Worm (Caenorhabditis elegans) whole organism, late embryonic: ENCODE data around the gene pqn-71.

Experiments used
- C08G9.2 ChIP-seq: sonication (generic microtip); optimal IDR thresholded peaks from 2 replicates; lab custom pipeline; 2016; ENCODE audit warnings: mild to moderate bottlenecking, missing genetic modification characterization, moderate library complexity, missing compliant biosample characterization
- C38D4.7 ChIP-seq: fragments of 200-800 bp; sonication (Bioruptor generic); optimal IDR thresholded peaks from 2 replicates; lab custom pipeline; 2018; ENCODE audit warnings: mild to moderate bottlenecking, missing genetic modification characterization, moderate library complexity, missing compliant biosample characterization
- F13H6.1 ChIP-seq: sonication (generic microtip); optimal IDR thresholded peaks from 2 replicates; lab custom pipeline; 2016; ENCODE audit warnings: missing genetic modification characterization, missing compliant biosample characterization
- K02D7.2 ChIP-seq: sonication (generic microtip); optimal IDR thresholded peaks from 2 replicates; lab custom pipeline; 2017; ENCODE audit warnings: mild to moderate bottlenecking, missing genetic modification characterization, missing compliant biosample characterization
- T23F11.4 ChIP-seq: fragments of 200-800 bp; sonication (Bioruptor generic); optimal IDR thresholded peaks from 2 replicates; lab custom pipeline; 2018; ENCODE audit warnings: mild to moderate bottlenecking, missing genetic modification characterization, missing compliant biosample characterization
- ceh-2 ChIP-seq: sonication (generic microtip); optimal IDR thresholded peaks from 2 replicates; lab custom pipeline; 2016; ENCODE audit warnings: missing genotype, missing genetic modification characterization, missing compliant biosample characterization
- ceh-22 ChIP-seq: sonication (generic microtip); optimal IDR thresholded peaks from 2 replicates; lab custom pipeline; 2017; ENCODE audit warnings: missing biosample characterization, missing genetic modification characterization
- ceh-30 ChIP-seq: fragments of 150-350 bp; optimal IDR thresholded peaks from 2 replicates; lab custom pipeline; 2014; ENCODE audit warnings: missing biosample characterization, missing genetic modification characterization
- ceh-34 ChIP-seq: sonication (generic microtip); optimal IDR thresholded peaks from 2 replicates; lab custom pipeline; 2016; ENCODE audit warnings: mild to moderate bottlenecking, missing genetic modification characterization, missing compliant biosample characterization
- ceh-45 ChIP-seq: fragments of 200-800 bp; sonication (Bioruptor generic); IDR thresholded peaks from 2 replicates; pipeline ENCODE4 v1.3.6; 2022; ENCODE audit warnings: missing genetic modification reagents, missing genetic modification characterization, missing compliant biosample characterization
- ceh-48 ChIP-seq: sonication (generic microtip); optimal IDR thresholded peaks from 2 replicates; lab custom pipeline; 2016; ENCODE audit warnings: missing genetic modification characterization, inconsistent platforms, missing compliant biosample characterization
- ceh-9 ChIP-seq: sonication (generic microtip); optimal IDR thresholded peaks from 2 replicates; lab custom pipeline; 2016; ENCODE audit warnings: mild to moderate bottlenecking, missing genetic modification characterization, inconsistent platforms, missing compliant biosample characterization
- dve-1 ChIP-seq: sonication (generic microtip); optimal IDR thresholded peaks from 2 replicates; lab custom pipeline; 2017; ENCODE audit warnings: antibody characterized with exemption, mild to moderate bottlenecking, missing genetic modification characterization, missing compliant biosample characterization
- elt-4 ChIP-seq: sonication (generic microtip); optimal IDR thresholded peaks from 2 replicates; lab custom pipeline; 2016; ENCODE audit warnings: missing genetic modification characterization, missing compliant biosample characterization
- ets-4 ChIP-seq: sonication (generic microtip); optimal IDR thresholded peaks from 2 replicates; lab custom pipeline; 2016; ENCODE audit warnings: missing genetic modification characterization, missing compliant biosample characterization
- fax-1 ChIP-seq: sonication (generic microtip); optimal IDR thresholded peaks from 2 replicates; lab custom pipeline; 2016; ENCODE audit warnings: missing genotype, missing genetic modification characterization, missing compliant biosample characterization
- fkh-6 ChIP-seq: sonication (generic microtip); optimal IDR thresholded peaks from 2 replicates; lab custom pipeline; 2016; ENCODE audit warnings: missing genetic modification characterization, missing compliant biosample characterization
- gmeb-2 ChIP-seq: sonication (generic microtip); optimal IDR thresholded peaks from 2 replicates; lab custom pipeline; 2016; ENCODE audit warnings: missing genetic modification characterization, inconsistent platforms, missing compliant biosample characterization
- hlh-13 ChIP-seq: fragments of 200-800 bp; sonication (Bioruptor generic); optimal IDR thresholded peaks from 2 replicates; lab custom pipeline; 2018; ENCODE audit warnings: mild to moderate bottlenecking, missing genetic modification characterization, missing compliant biosample characterization
- hlh-15 ChIP-seq: sonication (generic microtip); optimal IDR thresholded peaks from 2 replicates; lab custom pipeline; 2016; ENCODE audit warnings: missing genetic modification characterization, missing compliant biosample characterization
- hlh-6 ChIP-seq: sonication (generic microtip); optimal IDR thresholded peaks from 2 replicates; lab custom pipeline; 2016; ENCODE audit warnings: missing genotype, missing genetic modification characterization, missing compliant biosample characterization
- hlh-8 ChIP-seq: sonication (generic microtip); optimal IDR thresholded peaks from 2 replicates; lab custom pipeline; 2016; ENCODE audit warnings: missing genotype, missing genetic modification characterization, missing compliant biosample characterization
- lim-6 ChIP-seq: sonication (generic microtip); optimal IDR thresholded peaks from 2 replicates; lab custom pipeline; 2016; ENCODE audit warnings: missing genetic modification characterization, missing compliant biosample characterization
- mec-3 ChIP-seq: sonication (generic microtip); optimal IDR thresholded peaks from 2 replicates; lab custom pipeline; 2016; ENCODE audit warnings: borderline replicate concordance, missing genetic modification characterization, missing compliant biosample characterization
- nfya-1 ChIP-seq: sonication (generic microtip); optimal IDR thresholded peaks from 2 replicates; lab custom pipeline; 2017; ENCODE audit warnings: missing genetic modification characterization, mild to moderate bottlenecking, missing compliant biosample characterization, antibody characterized with exemption, moderate library complexity
- pag-3 ChIP-seq: sonication (generic microtip); optimal IDR thresholded peaks from 2 replicates; lab custom pipeline; 2016; ENCODE audit warnings: missing compliant biosample characterization, missing genetic modification characterization, borderline replicate concordance
- pat-9 ChIP-seq: fragments of 200-800 bp; sonication (Bioruptor generic); optimal IDR thresholded peaks from 2 replicates; lab custom pipeline; 2018; ENCODE audit warnings: mild to moderate bottlenecking, missing genetic modification characterization, moderate library complexity, missing compliant biosample characterization
- pax-1 ChIP-seq: fragments of 150-350 bp; optimal IDR thresholded peaks from 2 replicates; lab custom pipeline; 2014; ENCODE audit warnings: missing biosample characterization, missing genetic modification characterization
- pha-4 ChIP-seq: fragments of 150-350 bp; optimal IDR thresholded peaks from 2 replicates; lab custom pipeline; 2018; ENCODE audit warnings: missing biosample characterization, missing genetic modification reagents, missing genetic modification characterization
- pqm-1 ChIP-seq: sonication (generic microtip); optimal IDR thresholded peaks from 2 replicates; lab custom pipeline; 2016; ENCODE audit warnings: missing genetic modification characterization, missing compliant biosample characterization
- rnt-1 ChIP-seq: sonication (generic microtip); optimal IDR thresholded peaks from 2 replicates; lab custom pipeline; 2016; ENCODE audit warnings: missing genetic modification characterization, missing compliant biosample characterization
- syd-9 ChIP-seq: sonication (generic microtip); optimal IDR thresholded peaks from 2 replicates; lab custom pipeline; 2016; ENCODE audit warnings: mild to moderate bottlenecking, missing genetic modification characterization, moderate library complexity, missing compliant biosample characterization
- tbx-2 ChIP-seq: sonication (generic microtip); optimal IDR thresholded peaks from 2 replicates; lab custom pipeline; 2016; ENCODE audit warnings: missing genetic modification characterization, missing compliant biosample characterization
- tbx-7 ChIP-seq: sonication (generic microtip); optimal IDR thresholded peaks from 2 replicates; lab custom pipeline; 2016; ENCODE audit warnings: missing genotype, missing genetic modification characterization, missing compliant biosample characterization
- unc-55 ChIP-seq: sonication (generic microtip); optimal IDR thresholded peaks from 2 replicates; lab custom pipeline; 2017; ENCODE audit warnings: missing biosample characterization, missing genetic modification reagents, missing genetic modification characterization
- ztf-16 ChIP-seq: sonication (generic microtip); optimal IDR thresholded peaks from 2 replicates; lab custom pipeline; 2017; ENCODE audit warnings: missing genetic modification characterization, missing compliant biosample characterization

pqn-71 gene

DNA sequence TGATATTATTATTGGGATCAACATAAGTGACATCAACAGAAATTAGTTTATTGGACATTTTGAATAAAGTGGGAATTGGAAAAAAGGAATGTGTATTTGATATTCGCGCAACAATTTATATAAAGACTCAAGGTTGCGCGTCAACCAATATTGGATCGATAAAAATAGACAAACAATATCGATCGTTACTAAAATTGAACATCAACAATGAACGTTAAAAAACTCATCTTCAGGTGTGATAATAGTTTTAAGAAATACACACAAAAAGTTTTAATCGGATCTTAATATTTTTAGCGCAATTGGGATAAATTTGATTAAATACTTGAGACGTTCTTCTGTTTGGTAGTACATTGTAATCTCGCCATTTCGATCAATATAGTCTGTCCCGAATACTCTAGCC is 41.9 kb upstream of the pqn-71 start, which contains the start of gene fbxa-104:
Gene fbxa-104 (minus strand): TSS at position 83 of the 400 bp plus-strand sequence.
- TF ChIP-seq hlh-6 (no peak), pag-3 (tag; lab: Kevin White, UChicago) (no peak), mec-3 (tag; lab: Kevin White, UChicago) (no peak), rnt-1 (tag; lab: Kevin White, UChicago) (no peak), lim-6 (tag; lab: Kevin White, UChicago) (no peak), nfya-1 (no peak), ceh-9 (no peak), C08G9.2 (no peak), fax-1 (tag; lab: Kevin White, UChicago) (no peak), pax-1 (no peak), hlh-13 (GFP tag; lab: Kevin White, UChicago) (no peak), ets-4 (tag; lab: Kevin White, UChicago) (no peak), unc-55 (GFP tag; lab: Kevin White, UChicago) (no peak), dve-1 (tag; lab: Kevin White, UChicago) (no peak), elt-4 (no peak)

ce11 chrV:15425368-15426091 is 39.9 kb upstream of the pqn-71 start, which contains the start of gene Y36E3A.2:
TSS of gene Y36E3A.2 (plus strand) at chrV:15426041.
- TF ChIP-seq unc-55 (GFP tag; lab: Kevin White, UChicago) = no peak
- no peak for TF ChIP-seq K02D7.2 (tag; lab: Kevin White, UChicago)
- TF ChIP-seq tbx-7 (tag; lab: Kevin White, UChicago) = no peak
- TF ChIP-seq ceh-34 = no peak
- TF ChIP-seq hlh-8 (tag; lab: Kevin White, UChicago) = no peak
- TF ChIP-seq gmeb-2 (tag; lab: Kevin White, UChicago) = no peak
- no peak for TF ChIP-seq F13H6.1 (tag; lab: Kevin White, UChicago)

- TF ChIP-seq pqm-1 (tag; lab: Kevin White, UChicago) = no peak
- TF ChIP-seq hlh-15 = no peak
- no peak for TF ChIP-seq elt-4
Observed at ce11 chrV:15426944-15427343, 38.5 kb upstream of the pqn-71 start, which contains the start of gene fbxa-209. TSS of gene fbxa-209 (minus strand) at chrV:15427044.

DNA sequence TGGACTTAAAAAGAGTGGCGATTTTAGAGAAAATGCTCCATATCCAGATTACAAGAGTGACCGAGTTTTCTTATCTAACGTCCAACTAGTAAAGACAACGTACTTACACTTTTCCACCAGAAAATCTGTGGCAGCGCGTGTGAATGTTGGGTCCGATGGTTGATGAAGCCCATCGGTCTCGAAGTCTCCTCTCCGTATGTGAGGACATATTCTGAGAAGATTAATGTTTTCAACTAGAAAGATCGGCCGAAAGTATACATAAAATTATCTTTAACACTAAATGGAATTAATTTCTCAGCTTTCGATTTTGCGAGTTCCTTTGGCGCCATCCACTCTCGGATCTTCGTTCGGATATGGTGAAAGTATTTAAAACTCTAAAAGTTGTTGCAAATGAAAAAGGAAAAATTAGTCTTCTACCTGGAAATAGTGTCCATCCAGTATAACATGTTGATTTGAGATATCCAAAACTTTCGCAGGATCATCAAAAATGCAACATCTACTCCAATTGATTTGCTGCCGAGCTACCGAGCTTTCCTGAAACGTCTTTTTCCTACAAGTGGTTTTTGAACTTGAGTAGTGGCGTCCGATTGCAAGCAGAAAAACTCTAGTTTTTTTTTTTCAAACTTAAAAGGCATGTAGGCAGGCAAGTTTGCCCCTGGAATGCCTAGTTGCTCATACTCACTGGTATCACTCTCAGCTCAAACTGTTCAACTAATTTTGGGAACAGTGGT is 34.0 kb upstream of the pqn-71 start:
- TF ChIP-seq ceh-45 (0 out of 2 replicates have a peak, but pooled peaks have one; percentile 28), ztf-16 (tag; lab: Kevin White, UChicago) (no peak), ceh-2 (tag; lab: Kevin White, UChicago) (no peak), pha-4 (tag; lab: Kevin White, UChicago) (no peak), pag-3 (tag; lab: Kevin White, UChicago) (no peak), K02D7.2 (tag; lab: Kevin White, UChicago) (no peak), ceh-30 (tag; lab: Kevin White, UChicago) (no peak), tbx-2 (tag; lab: Kevin White, UChicago) (no peak), fkh-6 (no peak)

DNA sequence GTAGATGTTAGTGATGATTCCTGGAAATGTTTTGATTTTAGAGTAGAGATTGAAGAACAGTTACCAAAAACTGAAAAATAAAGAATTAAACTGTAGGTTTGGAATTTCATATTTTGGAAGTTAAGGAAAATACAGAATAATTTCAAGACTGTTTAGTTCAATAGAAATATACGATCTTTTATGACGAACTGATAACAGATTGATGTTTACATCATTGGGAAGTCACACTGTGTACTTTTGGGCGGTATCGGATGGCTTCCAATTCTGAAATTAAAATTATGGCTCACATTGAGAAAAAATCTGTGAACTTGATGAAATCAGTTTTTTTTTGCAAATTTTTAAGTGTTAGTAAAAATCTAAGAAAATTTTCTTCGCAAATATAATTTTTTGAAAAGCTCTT is 33.0 kb upstream of the pqn-71 start, which contains the start of gene T26H5.8:
Gene T26H5.8 (minus strand): TSS at position 270 of the 400 bp plus-strand sequence.
- TF ChIP-seq syd-9 (tag; lab: Kevin White, UChicago) = no peak
- TF ChIP-seq ceh-48 (tag; lab: Kevin White, UChicago) = no peak
- TF ChIP-seq T23F11.4 (GFP tag; lab: Kevin White, UChicago) = no peak
- TF ChIP-seq nfya-1 = no peak
- no peak for TF ChIP-seq ztf-16 (tag; lab: Kevin White, UChicago)
- TF ChIP-seq pat-9 (tag; lab: Kevin White, UChicago) = no peak
- TF ChIP-seq C38D4.7 (GFP tag; lab: Kevin White, UChicago) = no peak
- TF ChIP-seq elt-4 = no peak
- TF ChIP-seq ceh-22 (tag; lab: Kevin White, UChicago) = no peak
